Fruit fly (Drosophila melanogaster): ENCODE measurements around the gene gnu.

Gene gnu

DNA sequence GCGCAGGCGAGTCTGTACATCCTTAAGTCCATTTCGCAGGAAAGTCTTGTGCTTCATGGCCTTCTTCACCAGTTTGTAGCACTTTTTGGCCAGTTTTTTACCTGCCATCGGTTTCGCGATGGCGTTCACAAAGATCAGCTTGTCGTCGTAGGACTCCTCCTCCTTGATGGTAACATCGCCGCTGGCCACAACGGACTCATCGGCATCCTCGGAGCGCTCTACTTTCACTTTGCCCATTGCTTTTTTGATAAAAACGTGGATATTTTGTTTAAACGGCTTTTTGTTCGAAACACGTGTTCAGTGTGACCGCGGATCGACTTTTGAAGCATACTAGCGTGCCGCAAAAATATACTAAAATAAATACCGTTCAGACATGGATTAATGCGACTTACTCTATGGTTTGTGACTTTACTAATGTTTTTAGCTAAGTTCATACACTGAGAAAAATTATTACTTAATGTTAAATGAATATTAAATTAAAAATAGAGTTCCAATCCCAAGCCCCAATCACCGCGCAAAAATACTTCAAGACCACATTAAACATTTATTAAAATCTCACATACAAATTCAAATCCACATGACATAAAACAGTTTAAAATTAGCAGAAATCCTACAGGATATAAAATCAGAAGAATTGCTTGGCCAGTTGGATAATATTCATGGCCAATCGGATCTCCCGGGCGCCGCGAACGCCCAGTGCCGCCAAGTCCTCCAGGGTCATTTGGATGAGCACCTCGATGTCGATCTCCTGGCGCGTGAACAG is 1.1 kb downstream of the gnu start, which contains the start of gene NHP2 (continued):
- TF ChIP-seq ab (GFP tag; optimal IDR thresholded peaks at IDR 0.05) (no peak), CHES-1-like (GFP tag; optimal IDR thresholded peaks at IDR 0.05) (peak; percentile 21), Chrac-16 (GFP tag; optimal IDR thresholded peaks at IDR 0.05) (peak; percentile 69), CG1792 (GFP tag; optimal IDR thresholded peaks at IDR 0.05) (peak; percentile 40), CG13123 (GFP tag; optimal IDR thresholded peaks at IDR 0.05) (peak; percentile 48), cwo (GFP tag; optimal IDR thresholded peaks at IDR 0.05) (peak; percentile 86), Abd-B (GFP tag; optimal IDR thresholded peaks at IDR 0.05) (no peak), CG9437 (GFP tag; optimal IDR thresholded peaks at IDR 0.05) (peak; percentile 74), vnd (GFP tag; IDR thresholded peaks at IDR 0.05; ENCODE audit: partially characterized antibody) (no peak), CG3995 (GFP tag; optimal IDR thresholded peaks at IDR 0.05) (peak; percentile 39), CG9817 (tag; optimal IDR thresholded peaks at IDR 0.05) (peak; percentile 80), dan (GFP tag; IDR thresholded peaks at IDR 0.05) (no peak), mam (GFP tag; optimal IDR thresholded peaks at IDR 0.05) (peak; percentile 65), Hr39 (optimal IDR thresholded peaks at IDR 0.05) (no peak), al (GFP tag; IDR thresholded peaks at IDR 0.05) (peak; percentile 63), CG3847 (GFP tag; IDR thresholded peaks at IDR 0.05) (peak; percentile 77), CG12769 (tag; optimal IDR thresholded peaks at IDR 0.05) (no peak), ATbp (GFP tag; optimal IDR thresholded peaks at IDR 0.05) (peak; percentile 80), tll (GFP tag; optimal IDR thresholded peaks at IDR 0.05) (no peak), CG12744 (GFP tag; optimal IDR thresholded peaks at IDR 0.05) (peak; percentile 82)

DNA sequence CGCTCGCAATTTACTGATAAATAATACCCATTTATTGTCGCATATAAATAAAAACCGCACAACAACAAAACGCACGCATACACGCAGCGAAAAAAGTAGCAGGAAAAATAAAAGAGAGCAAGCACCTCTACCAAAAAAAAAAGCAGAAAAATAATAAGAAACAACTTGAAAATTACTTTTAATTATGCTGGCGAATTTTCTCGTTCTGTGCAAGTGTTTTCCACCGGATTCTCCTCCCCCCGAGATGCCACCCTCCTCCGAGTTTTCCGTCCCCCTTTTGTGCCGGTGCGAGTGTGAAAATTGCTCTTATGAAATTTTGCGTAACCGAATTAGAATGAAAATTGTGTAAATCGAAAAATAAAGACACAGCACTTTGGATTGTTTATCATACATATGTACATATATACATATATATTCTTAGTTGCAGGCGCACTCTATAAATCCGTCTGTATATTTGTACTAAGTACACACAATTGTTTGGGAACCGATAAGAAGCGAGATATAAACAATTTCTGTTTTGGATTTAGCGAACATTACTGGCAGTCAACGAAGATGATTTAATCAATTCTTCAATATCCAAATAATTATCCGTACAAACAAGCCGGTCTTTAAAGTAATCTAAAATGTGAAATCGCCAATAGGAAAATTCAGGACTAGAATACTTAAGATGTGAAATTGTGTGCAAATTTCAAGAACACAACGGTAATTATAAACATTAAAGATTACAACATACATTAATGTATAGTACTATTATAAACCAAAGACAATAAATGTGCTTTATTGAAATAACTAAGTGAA is 12.1 kb downstream of the gnu start:
- TF ChIP-seq CG12744 (GFP tag; optimal IDR thresholded peaks at IDR 0.05) = no peak
- TF ChIP-seq CG11247 (GFP tag; IDR thresholded peaks at IDR 0.05) = no peak
- TF ChIP-seq CG7745 (tag; optimal IDR thresholded peaks at IDR 0.05) = no peak
- peak; percentile 48; the same call in 1 of the 2 replicates for TF ChIP-seq stc (GFP tag; IDR thresholded peaks at IDR 0.05)
- TF ChIP-seq zen (tag; optimal IDR thresholded peaks at IDR 0.05) = no peak
- TF ChIP-seq chif (GFP tag; optimal IDR thresholded peaks at IDR 0.05) = peak in 1 of 2 experiments; percentile 10
- no peak for TF ChIP-seq CG15601 (tag; optimal IDR thresholded peaks at IDR 0.05)
- 0 out of 2 replicates have a peak, but pooled peaks have one; percentile 17 for TF ChIP-seq Ptx1 (GFP tag; IDR thresholded peaks at IDR 0.05)
- no peak for TF ChIP-seq CG10274 (GFP tag; optimal IDR thresholded peaks at IDR 0.05)
- no peak for TF ChIP-seq Dad (GFP tag; optimal IDR thresholded peaks at IDR 0.05)
- no peak for TF ChIP-seq fd3F (GFP tag; optimal IDR thresholded peaks at IDR 0.05)
- no peak for TF ChIP-seq Lhr (GFP tag; optimal IDR thresholded peaks at IDR 0.05)
- no peak for TF ChIP-seq crc (GFP tag; optimal IDR thresholded peaks at IDR 0.05)
- TF ChIP-seq CG11695 (GFP tag; IDR thresholded peaks at IDR 0.05) = 0 out of 3 replicates have a peak, but pooled peaks have one; percentile 14
- no peak for TF ChIP-seq h (optimal IDR thresholded peaks at IDR 0.05)
- TF ChIP-seq rib (GFP tag; IDR thresholded peaks at IDR 0.05) = no peak
- TF ChIP-seq pan (optimal IDR thresholded peaks at IDR 0.05) = no peak
- peak in 1 of 2 experiments; percentile 25 for TF ChIP-seq pan (GFP tag; optimal IDR thresholded peaks at IDR 0.05 in 1 of 2, IDR thresholded peaks at IDR 0.05 in 1 of 2)
- no peak for TF ChIP-seq CG16815 (GFP tag; optimal IDR thresholded peaks at IDR 0.05)
- no peak for TF ChIP-seq Sox100B (GFP tag; optimal IDR thresholded peaks at IDR 0.05)
- TF ChIP-seq psq (GFP tag; optimal IDR thresholded peaks at IDR 0.05) = no peak
- TF ChIP-seq Asciz (GFP tag; optimal IDR thresholded peaks at IDR 0.05) = no peak
- no peak for TF ChIP-seq CG3995 (GFP tag; optimal IDR thresholded peaks at IDR 0.05)
- no peak for TF ChIP-seq CG14710 (tag; optimal IDR thresholded peaks at IDR 0.05)
- peak; percentile 57; the same call in 1 of the 2 replicates for TF ChIP-seq Awh (GFP tag; IDR thresholded peaks at IDR 0.05)
- no peak for TF ChIP-seq CG31224 (GFP tag; IDR thresholded peaks at IDR 0.05)
- TF ChIP-seq CG2120 (GFP tag; optimal IDR thresholded peaks at IDR 0.05) = no peak
- no peak for TF ChIP-seq Hmx (GFP tag; optimal IDR thresholded peaks at IDR 0.05)
- no peak for TF ChIP-seq CG31365 (tag; optimal IDR thresholded peaks at IDR 0.05)
- peak; percentile 25; the same call in 1 of the 2 replicates for TF ChIP-seq Xrp1 (GFP tag; IDR thresholded peaks at IDR 0.05)

Measured in whole organism, embryonic.